Fruit fly (Drosophila melanogaster): ENCODE measurements around the gene CG43083.

The CG43083 gene

dm6 chr3L:15647712-15648621 is at the start of gene CG43083, which contains the start of gene comm3:
Gene CG43083, plus strand, starts transcription at chr3L:15648571.
Gene comm3, minus strand, starts transcription at chr3L:15647762.
- TF ChIP-seq Eip75B (GFP tag; optimal IDR thresholded peaks at IDR 0.05) = no peak
- peak; percentile 53 for TF ChIP-seq Eip78C (GFP tag)
- peak; percentile 73 for TF ChIP-seq fkh (GFP tag; optimal IDR thresholded peaks at IDR 0.05)

- TF ChIP-seq CG32006 (GFP tag; optimal IDR thresholded peaks at IDR 0.05) (no peak), Blimp-1 (GFP tag; optimal IDR thresholded peaks at IDR 0.05) (no peak), CG10631 (GFP tag; optimal IDR thresholded peaks at IDR 0.05) (no peak), achi (GFP tag; optimal IDR thresholded peaks at IDR 0.05) (no peak), CG7368 (GFP tag; optimal IDR thresholded peaks at IDR 0.05) (no peak)
Observed at dm6 chr3L:15599190-15599589, 49.2 kb upstream of the CG43083 start.

dm6 chr3L:15600051-15600450 is 48.3 kb upstream of the CG43083 start:
- peak; percentile 18 for TF ChIP-seq esn (GFP tag; optimal IDR thresholded peaks at IDR 0.05)
- peak; percentile 28 for TF ChIP-seq CG4318 (GFP tag; optimal IDR thresholded peaks at IDR 0.05)
- no peak for TF ChIP-seq CG8632 (GFP tag; optimal IDR thresholded peaks at IDR 0.05)
- TF ChIP-seq CG15336 (GFP tag; IDR thresholded peaks at IDR 0.05) = peak; percentile 54
- TF ChIP-seq Hr4 (GFP tag; optimal IDR thresholded peaks at IDR 0.05) = peak; percentile 62
- TF ChIP-seq CG6854 (GFP tag; optimal IDR thresholded peaks at IDR 0.05) = no peak
- TF ChIP-seq CG1621 (tag; optimal IDR thresholded peaks at IDR 0.05) = no peak
- no peak for TF ChIP-seq pdm3 (GFP tag; optimal IDR thresholded peaks at IDR 0.05)

- TF ChIP-seq CG16779 (tag; optimal IDR thresholded peaks at IDR 0.05) (no peak), lz (GFP tag; optimal IDR thresholded peaks at IDR 0.05) (no peak), CG11762 (GFP tag; optimal IDR thresholded peaks at IDR 0.05; ENCODE audit: insufficient read depth) (no peak), Ets96B (tag; optimal IDR thresholded peaks at IDR 0.05) (no peak)
Observed at dm6 chr3L:15604979-15605378, 43.4 kb upstream of the CG43083 start.

dm6 chr3L:15610109-15610508 is 38.3 kb upstream of the CG43083 start, which contains the start of gene CG7650:
Gene CG7650, minus strand, starts transcription at chr3L:15610386.
- peak; percentile 3 for TF ChIP-seq Sox14 (GFP tag; optimal IDR thresholded peaks at IDR 0.05)
- peak; percentile 86 for TF ChIP-seq CG1621 (tag; optimal IDR thresholded peaks at IDR 0.05)
- TF ChIP-seq CG15336 (GFP tag; IDR thresholded peaks at IDR 0.05) = no peak

- TF ChIP-seq CG9139 (GFP tag; optimal IDR thresholded peaks at IDR 0.05) (no peak), CG11762 (GFP tag; optimal IDR thresholded peaks at IDR 0.05; ENCODE audit: insufficient read depth) (no peak), Eip78C (GFP tag) (no peak), fd85E (GFP tag; optimal IDR thresholded peaks at IDR 0.05) (no peak), svp (GFP tag) (no peak), fd59A (GFP tag; optimal IDR thresholded peaks at IDR 0.05) (no peak), CG1621 (tag; optimal IDR thresholded peaks at IDR 0.05) (no peak), CG34406 (GFP tag; optimal IDR thresholded peaks at IDR 0.05) (no peak), salr (GFP tag; optimal IDR thresholded peaks at IDR 0.05) (no peak), topi (GFP tag; optimal IDR thresholded peaks at IDR 0.05) (no peak), Hr38 (GFP tag; optimal IDR thresholded peaks at IDR 0.05) (no peak), fkh (GFP tag; optimal IDR thresholded peaks at IDR 0.05) (no peak), Blimp-1 (GFP tag; optimal IDR thresholded peaks at IDR 0.05) (no peak), CG10669 (GFP tag; optimal IDR thresholded peaks at IDR 0.05) (no peak), Met (GFP tag; optimal IDR thresholded peaks at IDR 0.05) (no peak), Hr4 (GFP tag; optimal IDR thresholded peaks at IDR 0.05) (no peak), CG3032 (tag; optimal IDR thresholded peaks at IDR 0.05) (no peak), CG15336 (GFP tag; IDR thresholded peaks at IDR 0.05) (no peak)
Observed at dm6 chr3L:15612728-15613127, 35.6 kb upstream of the CG43083 start, which contains the start of gene CG13449. Gene CG13449, minus strand, starts transcription at chr3L:15612828.
